Fruit fly (Drosophila melanogaster) whole organism, embryonic: ENCODE results near the gene CG45100.

Source experiments
- Awh ChIP-seq: fragments of 200-800 bp; sonication (Bioruptor generic); IDR thresholded peaks from 2 replicates; pipeline ENCODE4, ENCODE4 v1.3.6; 2022; ENCODE audit warnings: missing biosample characterization, missing genetic modification characterization
- CG10209 ChIP-seq: fragments of 200-800 bp; sonication (Bioruptor generic); optimal IDR thresholded peaks from 3 replicates; lab custom pipeline; 2017; ENCODE audit warnings: missing biosample characterization, mild to moderate bottlenecking, missing genetic modification characterization, missing genetic modification reagents
- CG10267 ChIP-seq: fragments of 200-800 bp; sonication (Bioruptor generic); optimal IDR thresholded peaks from 2 replicates; lab custom pipeline; 2018; ENCODE audit warnings: missing biosample characterization, mild to moderate bottlenecking, missing genetic modification characterization, moderate library complexity
- CG11085 ChIP-seq: fragments of 200-800 bp; sonication (Bioruptor generic); IDR thresholded peaks from 2 replicates; pipeline ENCODE4 v1.3.6; 2022; ENCODE audit warnings: missing biosample characterization, missing genetic modification characterization
- CG11560 ChIP-seq: fragments of 200-800 bp; sonication (Bioruptor generic); IDR thresholded peaks from 3 replicates; pipeline ENCODE4 v1.3.6; 2022; ENCODE audit warnings: missing biosample characterization, missing genetic modification characterization
- CG12659 ChIP-seq: fragments of 200-800 bp; sonication (Bioruptor generic); optimal IDR thresholded peaks from 3 replicates; lab custom pipeline; 2017; ENCODE audit warnings: mild to moderate bottlenecking, missing biosample characterization, missing genetic modification reagents, missing genetic modification characterization
- CG13123 ChIP-seq: fragments of 200-800 bp; sonication (Bioruptor generic); optimal IDR thresholded peaks from 2 replicates; lab custom pipeline; 2016; ENCODE audit warnings: missing biosample characterization, missing genetic modification characterization
- CG13287 ChIP-seq: fragments of 200-800 bp; sonication (Bioruptor generic); IDR thresholded peaks from 2 replicates; pipeline ENCODE4 v1.3.6; 2022; ENCODE audit warnings: missing biosample characterization, missing genetic modification characterization; ENCODE audit not compliant: partially characterized antibody
- CG14014 ChIP-seq: fragments of 200-800 bp; sonication (Bioruptor generic); IDR thresholded peaks from 2 replicates; pipeline ENCODE4 v1.3.6; 2022; ENCODE audit warnings: missing biosample characterization, missing genetic modification characterization
- CG14710 ChIP-seq: fragments of 200-800 bp; sonication (Bioruptor generic); optimal IDR thresholded peaks from 3 replicates; lab custom pipeline; 2019; ENCODE audit warnings: missing biosample characterization, mild to moderate bottlenecking, missing genetic modification characterization, moderate library complexity
- CG15479 ChIP-seq: fragments of 200-800 bp; sonication (Bioruptor generic); optimal IDR thresholded peaks from 3 replicates; lab custom pipeline; 2019; ENCODE audit warnings: missing biosample characterization, mild to moderate bottlenecking, missing genetic modification characterization, moderate library complexity
- CG1647 ChIP-seq: fragments of 200-800 bp; sonication (Bioruptor generic); optimal IDR thresholded peaks from 3 replicates; lab custom pipeline; 2016; ENCODE audit warnings: missing biosample characterization, missing genetic modification characterization
- CG17361 ChIP-seq: fragments of 200-800 bp; sonication (Bioruptor generic); IDR thresholded peaks from 3 replicates; pipeline ENCODE4 v1.3.6; 2022; ENCODE audit warnings: missing biosample characterization, missing genetic modification characterization
- CG30020 ChIP-seq: fragments of 200-800 bp; optimal IDR thresholded peaks from 2 replicates; lab custom pipeline; 2019; ENCODE audit warnings: missing biosample characterization, mild to moderate bottlenecking, missing genetic modification characterization, moderate library complexity
- CG3065 ChIP-seq: fragments of 200-800 bp; sonication (Bioruptor generic); optimal IDR thresholded peaks from 2 replicates; lab custom pipeline; 2016; ENCODE audit warnings: missing biosample characterization, missing genetic modification characterization
- CG31224 ChIP-seq: fragments of 200-800 bp; sonication (Bioruptor generic); IDR thresholded peaks from 2 replicates; pipeline ENCODE4 v1.3.6; 2022; ENCODE audit warnings: missing biosample characterization, missing genetic modification characterization
- CG34376 ChIP-seq: fragments of 200-800 bp; sonication (Bioruptor generic); optimal IDR thresholded peaks from 2 replicates; lab custom pipeline; 2018; ENCODE audit warnings: missing biosample characterization, mild to moderate bottlenecking, missing genetic modification characterization
- CG4707 ChIP-seq: fragments of 200-800 bp; sonication (Bioruptor generic); optimal IDR thresholded peaks from 2 replicates; lab custom pipeline; 2018; ENCODE audit warnings: missing biosample characterization, mild to moderate bottlenecking, missing genetic modification characterization, moderate library complexity
- CG6683 ChIP-seq: fragments of 200-800 bp; sonication (Bioruptor generic); optimal IDR thresholded peaks from 2 replicates; lab custom pipeline; 2017; ENCODE audit warnings: missing biosample characterization, mild to moderate bottlenecking, missing genetic modification characterization, missing genetic modification reagents
- CG6813 ChIP-seq: fragments of 200-800 bp; sonication (Bioruptor generic); optimal IDR thresholded peaks from 2 replicates; lab custom pipeline; 2017; ENCODE audit warnings: missing biosample characterization, missing genetic modification characterization, mild to moderate bottlenecking, moderate library complexity, missing genetic modification reagents
- CG8388 ChIP-seq: fragments of 200-800 bp; sonication (Bioruptor generic); optimal IDR thresholded peaks from 2 replicates; lab custom pipeline; 2019; ENCODE audit warnings: missing biosample characterization, mild to moderate bottlenecking, missing genetic modification characterization, moderate library complexity
- CG8765 ChIP-seq: fragments of 200-800 bp; sonication (Bioruptor generic); IDR thresholded peaks from 2 replicates; pipeline ENCODE4 v1.3.6; 2022; ENCODE audit warnings: missing biosample characterization, missing genetic modification characterization
- CG9437 ChIP-seq: fragments of 200-800 bp; sonication (Bioruptor generic); optimal IDR thresholded peaks from 2 replicates; lab custom pipeline; 2018; ENCODE audit warnings: missing biosample characterization, mild to moderate bottlenecking, missing genetic modification characterization
- CoRest ChIP-seq: fragments of 200-800 bp; sonication (Bioruptor generic); optimal IDR thresholded peaks from 3 replicates; lab custom pipeline; 2018; ENCODE audit warnings: missing biosample characterization, mild to moderate bottlenecking, missing genetic modification characterization, moderate library complexity
- Drgx ChIP-seq: fragments of 200-800 bp; sonication (Bioruptor generic); IDR thresholded peaks from 2 replicates; pipeline ENCODE4 v1.3.6; 2022; ENCODE audit warnings: missing biosample characterization, missing genetic modification characterization
- H15 ChIP-seq: fragments of 200-800 bp; sonication (Bioruptor generic); IDR thresholded peaks from 3 replicates; pipeline ENCODE4 v1.3.6; 2022; ENCODE audit warnings: missing biosample characterization, missing genetic modification characterization
- HLHmδ ChIP-seq: fragments of 200-800 bp; sonication (Bioruptor generic); optimal IDR thresholded peaks from 2 replicates; lab custom pipeline; 2018; ENCODE audit warnings: missing biosample characterization, mild to moderate bottlenecking, missing genetic modification characterization, moderate library complexity
- Hmx ChIP-seq: fragments of 200-800 bp; sonication (Bioruptor generic); optimal IDR thresholded peaks from 2 replicates; lab custom pipeline; 2016; ENCODE audit warnings: missing biosample characterization, missing genetic modification characterization
- Hr39 ChIP-seq: fragments of >200 bp; optimal IDR thresholded peaks from 2 replicates; lab custom pipeline; 2017
- MBD-R2 ChIP-seq: fragments of 200-800 bp; sonication (Bioruptor generic); IDR thresholded peaks from 2 replicates; pipeline ENCODE4 v1.3.6; 2022; ENCODE audit warnings: missing biosample characterization, missing genetic modification characterization
- NFAT ChIP-seq: fragments of 200-800 bp; sonication (Bioruptor generic); IDR thresholded peaks from 2 replicates; pipeline ENCODE4 v1.3.6; 2022; ENCODE audit warnings: missing biosample characterization, missing genetic modification characterization
- Sox102F ChIP-seq: fragments of 200-800 bp; sonication (Bioruptor generic); optimal IDR thresholded peaks from 2 replicates; lab custom pipeline; 2018; ENCODE audit warnings: missing biosample characterization, mild to moderate bottlenecking, missing genetic modification characterization, moderate library complexity
- Ssrp ChIP-seq: fragments of 200-800 bp; sonication (Bioruptor generic); optimal IDR thresholded peaks from 2 replicates; lab custom pipeline; 2018; ENCODE audit warnings: missing biosample characterization, mild to moderate bottlenecking, missing genetic modification characterization, moderate library complexity
- Tbp ChIP-seq: fragments of >200 bp; optimal IDR thresholded peaks from 2 replicates; lab custom pipeline; 2018; ENCODE audit warnings: missing biosample characterization, missing genetic modification characterization
- ac ChIP-seq: fragments of 200-800 bp; sonication (Bioruptor generic); optimal IDR thresholded peaks from 3 replicates; lab custom pipeline; 2017; ENCODE audit warnings: missing biosample characterization, mild to moderate bottlenecking, missing genetic modification characterization
- amos ChIP-seq: fragments of 200-800 bp; sonication (Bioruptor generic); IDR thresholded peaks from 2 replicates; pipeline ENCODE4 v1.3.6; 2022; ENCODE audit warnings: missing biosample characterization, missing genetic modification characterization; ENCODE audit not compliant: partially characterized antibody
- chn ChIP-seq: fragments of 200-800 bp; sonication (Bioruptor generic); optimal IDR thresholded peaks from 2 replicates; lab custom pipeline; 2016; ENCODE audit warnings: missing biosample characterization, missing genetic modification characterization
- ewg ChIP-seq: fragments of 200-800 bp; sonication (Bioruptor generic); optimal IDR thresholded peaks from 3 replicates; lab custom pipeline; 2017; ENCODE audit warnings: mild to moderate bottlenecking, missing biosample characterization, missing genetic modification reagents, missing genetic modification characterization
- gem ChIP-seq: fragments of 200-800 bp; sonication (Bioruptor generic); optimal IDR thresholded peaks from 2 replicates; lab custom pipeline; 2019; ENCODE audit warnings: missing biosample characterization, mild to moderate bottlenecking, missing genetic modification characterization, moderate library complexity
- hth ChIP-seq: fragments of >200 bp; optimal IDR thresholded peaks from 2 replicates; lab custom pipeline; 2017; ENCODE audit warnings: inconsistent platforms
- ind ChIP-seq: fragments of 200-800 bp; sonication (Bioruptor generic); optimal IDR thresholded peaks from 3 replicates; lab custom pipeline; 2016; ENCODE audit warnings: missing biosample characterization, missing genetic modification characterization
- kni ChIP-seq: fragments of 200-800 bp; sonication (Bioruptor generic); optimal IDR thresholded peaks from 3 replicates; lab custom pipeline; 2017; ENCODE audit warnings: mild to moderate bottlenecking, missing biosample characterization, missing genetic modification reagents, missing genetic modification characterization
- mirr ChIP-seq: fragments of 200-800 bp; sonication (Bioruptor generic); optimal IDR thresholded peaks from 3 replicates; lab custom pipeline; 2018; ENCODE audit warnings: missing biosample characterization, mild to moderate bottlenecking, missing genetic modification characterization
- row ChIP-seq: fragments of 200-800 bp; sonication (Bioruptor generic); IDR thresholded peaks from 3 replicates; pipeline ENCODE4 v1.3.6; 2022; ENCODE audit warnings: missing biosample characterization, missing genetic modification characterization
- sob ChIP-seq: fragments of 200-800 bp; sonication (Bioruptor generic); IDR thresholded peaks from 2 replicates; pipeline ENCODE4 v1.3.6; 2022; ENCODE audit warnings: missing biosample characterization, missing genetic modification characterization
- stwl ChIP-seq: fragments of 200-800 bp; sonication (Bioruptor generic); optimal IDR thresholded peaks from 3 replicates; lab custom pipeline; 2018; ENCODE audit warnings: missing biosample characterization, mild to moderate bottlenecking, missing genetic modification characterization, moderate library complexity
- sug ChIP-seq: fragments of 200-800 bp; optimal IDR thresholded peaks from 2 replicates; lab custom pipeline; 2019; ENCODE audit warnings: missing biosample characterization, mild to moderate bottlenecking, missing genetic modification characterization, moderate library complexity
- toy ChIP-seq: fragments of 200-800 bp; sonication (Bioruptor generic); IDR thresholded peaks from 2 replicates; pipeline ENCODE4 v1.3.6; 2022; ENCODE audit warnings: missing biosample characterization, missing genetic modification characterization
- tx ChIP-seq: fragments of 200-800 bp; sonication (Bioruptor generic); optimal IDR thresholded peaks from 2 replicates; lab custom pipeline; 2016; ENCODE audit warnings: missing biosample characterization, missing genetic modification characterization
- vfl ChIP-seq: fragments of 200-800 bp; sonication (Bioruptor generic); optimal IDR thresholded peaks from 2 replicates; lab custom pipeline; 2016; ENCODE audit warnings: missing biosample characterization, missing genetic modification characterization

CG45100 gene

DNA sequence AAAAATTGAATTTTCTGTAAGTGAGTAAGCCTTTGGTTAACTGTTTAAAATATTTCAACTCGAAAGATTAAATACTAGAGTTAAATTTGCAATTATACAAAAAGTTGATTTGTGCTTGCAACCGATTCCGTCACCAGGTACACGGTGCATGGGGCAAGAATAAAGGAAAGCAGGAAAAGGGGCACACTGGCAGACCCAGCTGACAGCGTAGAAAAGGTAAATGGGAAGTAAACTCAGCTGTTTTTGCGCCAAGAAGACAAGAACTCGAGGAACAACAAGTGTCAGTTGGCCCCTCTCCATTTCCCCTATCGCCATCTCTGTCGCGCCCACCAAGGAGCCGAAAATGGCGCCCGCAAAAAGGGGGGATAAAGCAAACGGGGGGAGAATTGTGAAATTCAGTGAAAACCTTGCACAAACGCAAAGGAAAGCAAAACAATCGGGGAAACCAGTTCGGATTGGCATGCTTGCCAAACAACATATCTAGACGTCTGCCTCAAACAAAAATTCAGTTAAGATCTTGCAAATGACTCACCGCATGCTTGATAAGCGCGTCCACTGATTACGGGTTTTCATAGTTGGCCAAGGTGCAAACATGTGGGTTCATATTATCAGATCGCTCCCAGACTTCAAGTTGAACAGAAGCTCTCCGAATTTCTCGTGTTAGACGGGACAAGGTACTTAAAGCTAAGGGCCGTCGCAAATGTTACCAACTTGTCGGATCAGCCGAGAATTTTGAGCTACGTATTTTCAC, 11.0 kb downstream of the CG45100 start (continued):
- TF ChIP-seq CG15479 (GFP tag; lab: Kevin White, UChicago) (no peak), CG13287 (GFP tag; lab: Robert Waterston, UW) (no peak; the same call in 1 of the 2 replicates), H15 (no peak), CG14014 (GFP tag; lab: Robert Waterston, UW) (no peak), row (GFP tag; lab: Robert Waterston, UW) (peak; percentile 39; the same call in 1 of the 3 replicates), stwl (peak; percentile 83), Drgx (GFP tag; lab: Robert Waterston, UW) (no peak), CG10209 (no peak), ewg (GFP tag; lab: Kevin White, UChicago) (no peak), CG13123 (GFP tag; lab: Kevin White, UChicago) (no peak), NFAT (GFP tag; lab: Robert Waterston, UW) (no peak), CG30020 (peak; percentile 28), sug (peak; percentile 53), CG1647 (GFP tag; lab: Kevin White, UChicago) (no peak), CG12659 (GFP tag; lab: Kevin White, UChicago) (peak; percentile 44), CG14710 (peak; percentile 85), CG34376 (peak; percentile 58), mirr (GFP tag; lab: Kevin White, UChicago) (no peak), ind (no peak), hth (lab: Kevin White, UChicago) (no peak), CG6683 (GFP tag; lab: Kevin White, UChicago) (no peak), sob (GFP tag; lab: Robert Waterston, UW) (no peak), CG8765 (GFP tag; lab: Robert Waterston, UW) (no peak), CG3065 (GFP tag; lab: Kevin White, UChicago) (no peak), chn (no peak), vfl (no peak), gem (tag; lab: Kevin White, UChicago) (no peak), Hmx (GFP tag; lab: Kevin White, UChicago) (no peak), Hr39 (lab: Kevin White, UChicago) (no peak), HLHmδ (peak; percentile 23), Ssrp (tag; lab: Kevin White, UChicago) (no peak), CG8388 (no peak), toy (GFP tag; lab: Robert Waterston, UW) (no peak), CG9437 (GFP tag; lab: Kevin White, UChicago) (no peak), kni (GFP tag; lab: Kevin White, UChicago) (no peak), CG6813 (no peak), ac (GFP tag; lab: Kevin White, UChicago) (no peak), CG11085 (GFP tag; lab: Robert Waterston, UW) (no peak), tx (GFP tag; lab: Kevin White, UChicago) (no peak), Tbp (GFP tag; lab: Kevin White, UChicago) (no peak), CoRest (tag; lab: Kevin White, UChicago) (peak; percentile 9), Awh (GFP tag; lab: Robert Waterston, UW) (no peak), CG17361 (GFP tag; lab: Robert Waterston, UW) (no peak; the same call in 2 of the 3 replicates), CG4707 (GFP tag; lab: Kevin White, UChicago) (no peak), Sox102F (GFP tag; lab: Kevin White, UChicago) (no peak), amos (no peak), CG10267 (tag; lab: Kevin White, UChicago) (peak; percentile 30), CG11560 (tag; lab: Robert Waterston, UW) (no peak), CG31224 (GFP tag; lab: Robert Waterston, UW) (no peak), MBD-R2 (GFP tag; lab: Robert Waterston, UW) (peak; percentile 79)
